Fruit fly (Drosophila melanogaster): ENCODE results near the gene CG7556.

DNA sequence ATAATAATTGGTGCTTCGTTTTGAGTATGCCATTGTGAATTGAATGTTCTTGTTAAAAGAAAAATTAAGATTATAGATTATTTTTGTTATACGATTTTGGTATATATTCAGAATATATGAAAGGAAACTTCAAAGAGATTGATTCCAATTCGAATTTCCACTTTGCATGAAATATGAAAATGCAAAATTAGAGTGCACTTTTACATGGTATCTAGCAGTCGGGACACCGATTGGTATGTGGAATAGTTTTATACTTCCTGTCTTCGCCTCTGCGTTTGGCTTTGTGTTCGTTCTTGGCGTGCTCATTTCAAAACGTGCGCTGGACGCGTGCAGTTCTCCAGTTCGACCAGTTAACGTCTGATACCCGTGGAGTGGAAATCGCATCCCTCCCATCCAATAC lies 3.5 kb upstream of the CG7556 start, which contains the start of gene CG33253:
- TF ChIP-seq h (optimal IDR thresholded peaks at IDR 0.05) (no peak), psq (optimal IDR thresholded peaks at IDR 0.05) (no peak), Sin3A (optimal IDR thresholded peaks at IDR 0.05) (no peak), Myc (optimal IDR thresholded peaks at IDR 0.05) (no peak), insv (optimal IDR thresholded peaks at IDR 0.05) (no peak), ttk (optimal IDR thresholded peaks at IDR 0.05) (no peak)

Measured in Kc167 (cell line).